Fruit fly (Drosophila melanogaster) whole organism, embryonic: Measurements from ENCODE around the gene UQCR-6.4L.

ENCODE experiments used
- BEAF-32 ChIP-seq: fragments of 200-800 bp; sonication (Bioruptor generic); optimal IDR thresholded peaks from 3 replicates; lab custom pipeline; 2017; ENCODE audit warnings: missing biosample characterization, missing genetic modification characterization, mild to moderate bottlenecking, moderate library complexity, missing genetic modification reagents
- CG10979 ChIP-seq: fragments of 200-800 bp; sonication (Bioruptor generic); optimal IDR thresholded peaks from 2 replicates; lab custom pipeline; 2018; ENCODE audit warnings: missing biosample characterization, mild to moderate bottlenecking, missing genetic modification characterization, moderate library complexity
- CG11093 ChIP-seq: fragments of 200-800 bp; sonication (Bioruptor generic); IDR thresholded peaks from 3 replicates; pipeline ENCODE4 v1.3.6; 2022; ENCODE audit warnings: missing biosample characterization, missing genetic modification characterization
- CG11695 ChIP-seq: fragments of 200-800 bp; sonication (Bioruptor generic); IDR thresholded peaks from 3 replicates; pipeline ENCODE4 v1.3.6; 2022; ENCODE audit warnings: missing biosample characterization, missing genetic modification characterization
- CG11723 ChIP-seq: fragments of 200-800 bp; sonication (Bioruptor generic); optimal IDR thresholded peaks from 2 replicates; lab custom pipeline; 2017; ENCODE audit warnings: missing biosample characterization, mild to moderate bottlenecking, missing genetic modification characterization
- CG14710 ChIP-seq: fragments of 200-800 bp; sonication (Bioruptor generic); optimal IDR thresholded peaks from 3 replicates; lab custom pipeline; 2019; ENCODE audit warnings: missing biosample characterization, mild to moderate bottlenecking, missing genetic modification characterization, moderate library complexity
- CG15073 ChIP-seq: fragments of 200-800 bp; sonication (Bioruptor generic); optimal IDR thresholded peaks from 2 replicates; lab custom pipeline; 2016; ENCODE audit warnings: missing biosample characterization, missing genetic modification characterization
- CG16813 ChIP-seq: fragments of 200-800 bp; sonication (Bioruptor generic); IDR thresholded peaks from 3 replicates; pipeline ENCODE4 v1.3.6; 2022; ENCODE audit warnings: missing biosample characterization, missing genetic modification characterization; ENCODE audit not compliant: partially characterized antibody
- CG1792 ChIP-seq: fragments of 200-800 bp; sonication (Bioruptor generic); optimal IDR thresholded peaks from 2 replicates; lab custom pipeline; 2016; ENCODE audit warnings: missing biosample characterization, missing genetic modification characterization
- CG2120 ChIP-seq: fragments of 200-800 bp; sonication (Bioruptor generic); optimal IDR thresholded peaks from 3 replicates; lab custom pipeline; 2016; ENCODE audit warnings: missing biosample characterization, missing genetic modification characterization
- CG2202 ChIP-seq: fragments of 200-800 bp; sonication (Bioruptor generic); optimal IDR thresholded peaks from 2 replicates; lab custom pipeline; 2018; ENCODE audit warnings: missing biosample characterization, mild to moderate bottlenecking, missing genetic modification characterization
- CG3838 ChIP-seq: fragments of 200-800 bp; sonication (Bioruptor generic); optimal IDR thresholded peaks from 3 replicates; lab custom pipeline; 2016; ENCODE audit warnings: missing biosample characterization, missing genetic modification characterization
- CG4282 ChIP-seq: fragments of 200-800 bp; sonication (Bioruptor generic); optimal IDR thresholded peaks from 2 replicates; lab custom pipeline; 2016; ENCODE audit warnings: missing biosample characterization, missing genetic modification characterization
- CG7556 ChIP-seq: fragments of 200-800 bp; sonication (Bioruptor generic); optimal IDR thresholded peaks from 2 replicates; lab custom pipeline; 2017; ENCODE audit warnings: missing biosample characterization, mild to moderate bottlenecking, missing genetic modification characterization
- CG7786 ChIP-seq: fragments of 200-800 bp; sonication (Bioruptor generic); optimal IDR thresholded peaks from 2 replicates; lab custom pipeline; 2016; ENCODE audit warnings: missing biosample characterization, missing genetic modification characterization
- CG7987 ChIP-seq: fragments of 200-800 bp; sonication (Bioruptor generic); optimal IDR thresholded peaks from 2 replicates; lab custom pipeline; 2018; ENCODE audit warnings: missing biosample characterization, mild to moderate bottlenecking, missing genetic modification characterization, moderate library complexity
- CoRest ChIP-seq: fragments of 200-800 bp; sonication (Bioruptor generic); optimal IDR thresholded peaks from 3 replicates; lab custom pipeline; 2018; ENCODE audit warnings: missing biosample characterization, mild to moderate bottlenecking, missing genetic modification characterization, moderate library complexity
- Doc3 ChIP-seq: fragments of 200-800 bp; sonication (Bioruptor generic); IDR thresholded peaks from 3 replicates; pipeline ENCODE4 v1.3.6; 2022; ENCODE audit warnings: missing biosample characterization, missing genetic modification characterization; ENCODE audit not compliant: partially characterized antibody
- Dref ChIP-seq: fragments of 200-800 bp; sonication (Bioruptor generic); IDR thresholded peaks from 2 replicates; pipeline ENCODE4 v1.3.6; 2022; ENCODE audit warnings: missing biosample characterization, missing genetic modification characterization
- HLH4C ChIP-seq: fragments of 200-800 bp; sonication (Bioruptor generic); IDR thresholded peaks from 3 replicates; pipeline ENCODE4 v1.3.6; 2022; ENCODE audit warnings: missing biosample characterization, missing genetic modification characterization; ENCODE audit not compliant: partially characterized antibody
- HLHmδ ChIP-seq: fragments of 200-800 bp; sonication (Bioruptor generic); optimal IDR thresholded peaks from 2 replicates; lab custom pipeline; 2018; ENCODE audit warnings: missing biosample characterization, mild to moderate bottlenecking, missing genetic modification characterization, moderate library complexity
- HmgZ ChIP-seq: fragments of 200-800 bp; sonication (Bioruptor generic); optimal IDR thresholded peaks from 2 replicates; lab custom pipeline; 2018; ENCODE audit warnings: missing biosample characterization, mild to moderate bottlenecking, missing genetic modification characterization
- Hmr ChIP-seq: fragments of 200-800 bp; sonication (Bioruptor generic); optimal IDR thresholded peaks from 3 replicates; lab custom pipeline; 2017; ENCODE audit warnings: mild to moderate bottlenecking, missing biosample characterization, missing genetic modification reagents, missing genetic modification characterization
- Hr51 ChIP-seq, 2 experiments: fragments of 200-800 bp; sonication (Bioruptor generic); optimal IDR thresholded peaks; 2 replicates in 1 of 2; 3 replicates in 1 of 2; lab custom pipeline; 2016 to 2018; ENCODE audit warnings: missing biosample characterization in 2 of 2, missing genetic modification characterization in 2 of 2, mild to moderate bottlenecking in 1 of 2, moderate library complexity in 1 of 2
- Jarid2 ChIP-seq: fragments of 200-800 bp; sonication (Bioruptor generic); optimal IDR thresholded peaks from 3 replicates; lab custom pipeline; 2017; ENCODE audit warnings: mild to moderate bottlenecking, missing biosample characterization, missing genetic modification reagents, missing genetic modification characterization
- Mes4 ChIP-seq: fragments of 200-800 bp; sonication (Bioruptor generic); optimal IDR thresholded peaks from 2 replicates; lab custom pipeline; 2016; ENCODE audit warnings: missing biosample characterization, missing genetic modification characterization
- NC2β ChIP-seq: fragments of 200-800 bp; sonication (Bioruptor generic); optimal IDR thresholded peaks from 2 replicates; lab custom pipeline; 2016; ENCODE audit warnings: missing biosample characterization, missing genetic modification characterization
- Sin3A ChIP-seq: fragments of >200 bp; optimal IDR thresholded peaks from 2 replicates; lab custom pipeline; 2018
- Six4 ChIP-seq: fragments of 200-800 bp; sonication (Bioruptor generic); optimal IDR thresholded peaks from 2 replicates; lab custom pipeline; 2016; ENCODE audit warnings: missing biosample characterization, missing genetic modification characterization
- Taf1 ChIP-seq: fragments of 200-800 bp; sonication (Bioruptor generic); IDR thresholded peaks from 2 replicates; pipeline ENCODE4 v1.3.6; 2022; ENCODE audit warnings: missing biosample characterization, missing genetic modification characterization
- cg ChIP-seq: fragments of 200-800 bp; sonication (Bioruptor generic); optimal IDR thresholded peaks from 3 replicates; lab custom pipeline; 2019; ENCODE audit warnings: missing biosample characterization, mild to moderate bottlenecking, missing genetic modification characterization, moderate library complexity
- da ChIP-seq: fragments of 200-800 bp; sonication (Bioruptor generic); optimal IDR thresholded peaks from 2 replicates; lab custom pipeline; 2016; ENCODE audit warnings: missing biosample characterization, missing genetic modification characterization
- dmrt11E ChIP-seq: fragments of 200-800 bp; sonication (Bioruptor generic); optimal IDR thresholded peaks from 3 replicates; lab custom pipeline; 2018; ENCODE audit warnings: missing biosample characterization, mild to moderate bottlenecking, missing genetic modification characterization, moderate library complexity
- fd3F ChIP-seq: fragments of 200-800 bp; sonication (Bioruptor generic); optimal IDR thresholded peaks from 2 replicates; lab custom pipeline; 2018; ENCODE audit warnings: missing biosample characterization, mild to moderate bottlenecking, missing genetic modification characterization, moderate library complexity
- fru ChIP-seq: fragments of >200 bp; optimal IDR thresholded peaks from 2 replicates; lab custom pipeline; 2017
- gcm ChIP-seq: fragments of 200-800 bp; sonication (Bioruptor generic); optimal IDR thresholded peaks from 2 replicates; lab custom pipeline; 2019; ENCODE audit warnings: missing biosample characterization, mild to moderate bottlenecking, missing genetic modification characterization, moderate library complexity
- inv ChIP-seq: fragments of 200-800 bp; sonication (Bioruptor generic); IDR thresholded peaks from 2 replicates; pipeline ENCODE4 v1.3.6; 2022; ENCODE audit warnings: missing biosample characterization, missing genetic modification characterization; ENCODE audit not compliant: partially characterized antibody
- lola ChIP-seq, 3 experiments: fragments of >200 bp in 2 of 3; fragments of 200-800 bp in 1 of 3; sonication (Bioruptor generic) in 1 of 3; optimal IDR thresholded peaks; 2 replicates each; lab custom pipeline; 2017 to 2019; ENCODE audit warnings: missing biosample characterization in 3 of 3, missing genetic modification characterization in 3 of 3, mild to moderate bottlenecking in 1 of 3, moderate library complexity in 1 of 3
- odd ChIP-seq: fragments of 200-800 bp; sonication (Bioruptor generic); optimal IDR thresholded peaks from 2 replicates; lab custom pipeline; 2017; ENCODE audit warnings: missing biosample characterization, mild to moderate bottlenecking, missing genetic modification characterization
- pan ChIP-seq, 4 experiments: fragments of >200 bp in 3 of 4; fragments of 200-800 bp in 1 of 4; sonication (Bioruptor generic) in 1 of 4; optimal IDR thresholded peaks in 3 of 4; IDR thresholded peaks in 1 of 4; 2 replicates each; pipeline versions ENCODE4 v1.3.6 to Lab custom; 2017 to 2022; ENCODE audit warnings: missing biosample characterization in 2 of 4, missing genetic modification characterization in 2 of 4, mixed read lengths in 1 of 4
- phol ChIP-seq: fragments of 200-800 bp; sonication (Bioruptor generic); optimal IDR thresholded peaks from 3 replicates; lab custom pipeline; 2018; ENCODE audit warnings: missing biosample characterization, mild to moderate bottlenecking, missing genetic modification characterization, moderate library complexity
- slbo ChIP-seq: fragments of 200-800 bp; sonication (Bioruptor generic); IDR thresholded peaks from 2 replicates; pipeline ENCODE4 v1.3.6; 2022; ENCODE audit warnings: missing biosample characterization, missing genetic modification characterization
- slou ChIP-seq: fragments of 200-800 bp; sonication (Bioruptor generic); optimal IDR thresholded peaks from 3 replicates; lab custom pipeline; 2016; ENCODE audit warnings: missing biosample characterization, missing genetic modification characterization
- slp2 ChIP-seq: fragments of 200-800 bp; sonication (Bioruptor generic); optimal IDR thresholded peaks from 2 replicates; lab custom pipeline; 2016; ENCODE audit warnings: missing biosample characterization, missing genetic modification characterization
- stwl ChIP-seq: fragments of 200-800 bp; sonication (Bioruptor generic); optimal IDR thresholded peaks from 3 replicates; lab custom pipeline; 2018; ENCODE audit warnings: missing biosample characterization, mild to moderate bottlenecking, missing genetic modification characterization, moderate library complexity
- tio ChIP-seq: fragments of 200-800 bp; sonication (Bioruptor generic); optimal IDR thresholded peaks from 2 replicates; lab custom pipeline; 2017; ENCODE audit warnings: missing biosample characterization, missing genetic modification characterization, inconsistent platforms
- unc-4 ChIP-seq: fragments of 200-800 bp; sonication (Bioruptor generic); IDR thresholded peaks from 2 replicates; pipeline ENCODE4 v1.3.6; 2022; ENCODE audit warnings: missing biosample characterization, missing genetic modification characterization; ENCODE audit not compliant: partially characterized antibody
- zen2 ChIP-seq: fragments of 200-800 bp; sonication (Bioruptor generic); IDR thresholded peaks from 3 replicates; pipeline ENCODE4 v1.3.6; 2022; ENCODE audit warnings: missing biosample characterization, missing genetic modification characterization; ENCODE audit not compliant: partially characterized antibody

Gene UQCR-6.4L

dm6 chr3L:16587994-16588622, 21.6 kb downstream of the UQCR-6.4L start (continued):
- TF ChIP-seq dmrt11E (tag; lab: Kevin White, UChicago) (peak; percentile 37), HmgZ (tag; lab: Kevin White, UChicago) (peak; percentile 83), CG11093 (GFP tag; lab: Robert Waterston, UW) (no peak), pan (optimal IDR thresholded peaks at IDR 0.05; lab: Kevin White, UChicago) (no peak), pan (GFP tag; optimal IDR thresholded peaks at IDR 0.05 in 1 of 2, IDR thresholded peaks at IDR 0.05 in 1 of 2) (peak in 1 of 2 experiments; percentile 76), HLHmδ (GFP tag; lab: Kevin White, UChicago) (peak; percentile 37), CG15073 (GFP tag; lab: Kevin White, UChicago) (no peak), Mes4 (GFP tag; lab: Kevin White, UChicago) (peak; percentile 10), CG16813 (peak; percentile 96), Dref (GFP tag; lab: Robert Waterston, UW) (peak; percentile 52), CoRest (tag; lab: Kevin White, UChicago) (peak; percentile 74), lola (GFP tag; optimal IDR thresholded peaks at IDR 0.05; lab: Kevin White, UChicago) (peak in 1 of 3 experiments; percentile 21), NC2β (GFP tag; lab: Kevin White, UChicago) (peak; percentile 11), Taf1 (GFP tag; lab: Robert Waterston, UW) (no peak)

- no peak for TF ChIP-seq CG4282
- peak; percentile 73 for TF ChIP-seq phol (tag; lab: Kevin White, UChicago)
- TF ChIP-seq unc-4, result peak; percentile 68
- TF ChIP-seq Sin3A (lab: Kevin White, UChicago), result peak; percentile 42
- no peak for TF ChIP-seq CG11695
- TF ChIP-seq CG11723 (GFP tag; lab: Kevin White, UChicago), result no peak
- no peak for TF ChIP-seq fd3F (GFP tag; lab: Kevin White, UChicago)
- TF ChIP-seq Six4 (GFP tag; lab: Kevin White, UChicago), result no peak
- no peak for TF ChIP-seq Hmr
- no peak for TF ChIP-seq gcm (GFP tag; lab: Kevin White, UChicago)
- TF ChIP-seq odd (GFP tag; lab: Kevin White, UChicago), result no peak
- no peak for TF ChIP-seq HLH4C (GFP tag; lab: Robert Waterston, UW)
- no peak for TF ChIP-seq slbo (GFP tag; lab: Robert Waterston, UW)
- no peak for TF ChIP-seq tio
- TF ChIP-seq CG10979 (tag; lab: Kevin White, UChicago), result peak; percentile 4
- TF ChIP-seq CG3838 (GFP tag; lab: Kevin White, UChicago), result no peak
- TF ChIP-seq cg, result no peak
- peak; percentile 64 for TF ChIP-seq stwl (tag; lab: Kevin White, UChicago)
- no peak for TF ChIP-seq CG7786 (GFP tag; lab: Kevin White, UChicago)
- peak; percentile 38; the same call in 1 of the 2 replicates for TF ChIP-seq inv (GFP tag; lab: Robert Waterston, UW)
- TF ChIP-seq CG2202 (tag; lab: Kevin White, UChicago), result no peak
- TF ChIP-seq CG2120, result no peak
- TF ChIP-seq Doc3, result peak; percentile 60
- no peak for TF ChIP-seq CG7556 (GFP tag; lab: Kevin White, UChicago)
- TF ChIP-seq slou (GFP tag; lab: Kevin White, UChicago), result no peak
- no peak for TF ChIP-seq Hr51 (GFP tag; optimal IDR thresholded peaks at IDR 0.05; lab: Kevin White, UChicago)
- no peak; the same call in 2 of the 3 replicates for TF ChIP-seq zen2
- no peak for TF ChIP-seq CG7987 (GFP tag; lab: Kevin White, UChicago)
- TF ChIP-seq slp2 (GFP tag; lab: Kevin White, UChicago), result no peak
- peak; percentile 75 for TF ChIP-seq BEAF-32 (GFP tag; lab: Kevin White, UChicago)
- TF ChIP-seq Jarid2, result no peak
- no peak for TF ChIP-seq da (GFP tag; lab: Kevin White, UChicago)
- no peak for TF ChIP-seq fru (lab: Kevin White, UChicago)
- no peak for TF ChIP-seq CG1792 (GFP tag; lab: Kevin White, UChicago)
- TF ChIP-seq CG14710 (tag; lab: Kevin White, UChicago), result peak; percentile 66
Measured at dm6 chr3L:16590860-16591259, 24.3 kb downstream of the UQCR-6.4L start, which contains the start of gene tra. Gene tra (minus strand): TSS chr3L:16591050.
